Fruit fly (Drosophila melanogaster) ovary, adult (tissue): ENCODE measurements around the gene CG5382.

Experiments
- CG17801 ChIP-seq: fragments of 200-800 bp; optimal IDR thresholded peaks from 2 replicates; lab custom pipeline; 2019; ENCODE audit warnings: missing biosample characterization, mild to moderate bottlenecking, missing genetic modification characterization, moderate library complexity; ENCODE audit not compliant: partially characterized antibody

CG5382 gene

dm6 chr3R:22381077-22381476 lies 15.3 kb upstream of the CG5382 start, which contains the start of gene CG43342:
Gene CG43342 (plus strand): TSS chr3R:22381340.
- no peak for TF ChIP-seq CG17801 (GFP tag; lab: Kevin White, UChicago)

- TF ChIP-seq CG17801 (GFP tag; lab: Kevin White, UChicago), result no peak
Observed at dm6 chr3R:22379942-22380341, 14.2 kb upstream of the CG5382 start, which contains the start of gene CG34149. Gene CG34149 (plus strand): TSS chr3R:22380128.

DNA sequence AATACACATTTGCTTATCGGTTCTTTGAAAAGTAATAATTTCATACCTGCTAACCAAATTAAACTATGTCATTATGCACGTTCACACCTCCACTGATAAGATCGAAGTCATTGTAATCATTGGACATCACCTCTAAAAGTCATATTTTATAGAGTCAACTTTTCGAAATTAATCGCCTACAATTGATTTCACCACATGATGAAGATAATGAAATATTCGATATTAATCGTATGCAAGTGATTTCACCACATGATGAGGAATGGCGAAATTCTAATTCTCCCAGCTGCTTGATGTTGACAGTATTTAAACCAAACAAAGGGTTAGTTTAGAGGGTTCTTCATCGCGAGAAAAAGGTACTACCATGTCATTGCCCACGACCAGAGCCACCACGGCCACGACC lies 9.9 kb upstream of the CG5382 start, which contains the start of gene CG18596:
TSS of gene CG18596 (plus strand) at position 250 of the 400 bp plus-strand sequence.
- TF ChIP-seq CG17801 (GFP tag; lab: Kevin White, UChicago), result peak; percentile 44

DNA sequence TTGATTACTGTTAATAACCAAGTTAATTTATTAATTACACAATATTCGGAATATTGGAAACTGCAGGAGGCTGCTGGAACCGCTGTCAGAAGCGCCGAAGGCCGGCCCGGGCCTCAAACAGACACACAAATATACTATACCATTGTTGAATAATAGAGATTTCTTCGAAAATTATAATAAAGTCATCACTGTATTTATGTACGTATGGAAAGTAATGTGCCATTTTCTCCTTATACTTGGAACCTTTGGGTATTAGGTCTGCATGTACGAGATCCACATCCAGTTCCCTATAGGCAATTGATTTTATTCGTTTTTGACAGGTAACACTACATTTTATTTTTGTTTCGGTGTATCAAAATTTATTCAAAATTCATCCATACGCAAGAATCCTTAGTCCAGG lies 6.8 kb upstream of the CG5382 start, which contains the start of gene CG7069:
TSS of gene CG7069 (plus strand) at position 301 of the 400 bp plus-strand sequence.
- no peak for TF ChIP-seq CG17801 (GFP tag; lab: Kevin White, UChicago)

DNA sequence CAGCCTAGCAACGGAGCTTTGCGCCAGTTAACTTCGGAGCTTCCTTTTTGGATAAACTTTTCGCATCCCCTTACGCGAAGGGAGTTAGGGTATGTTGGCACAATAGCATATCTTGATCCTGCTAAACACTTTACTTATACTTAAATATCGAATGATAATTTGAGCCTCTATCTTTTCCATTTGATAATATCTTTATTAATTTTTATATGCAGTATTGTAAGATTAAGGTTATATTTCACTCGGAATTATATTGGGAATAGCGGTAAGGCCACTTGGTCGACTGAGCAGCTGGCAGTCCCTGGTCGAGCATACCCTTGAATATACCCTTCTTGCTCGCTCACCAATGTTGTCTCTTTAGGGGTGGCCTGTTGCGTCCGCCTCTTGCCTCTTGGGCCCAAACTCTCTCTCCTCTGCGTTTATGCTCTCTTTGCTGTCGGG lies 3.0 kb upstream of the CG5382 start:
- TF ChIP-seq CG17801 (GFP tag; lab: Kevin White, UChicago), result no peak

DNA sequence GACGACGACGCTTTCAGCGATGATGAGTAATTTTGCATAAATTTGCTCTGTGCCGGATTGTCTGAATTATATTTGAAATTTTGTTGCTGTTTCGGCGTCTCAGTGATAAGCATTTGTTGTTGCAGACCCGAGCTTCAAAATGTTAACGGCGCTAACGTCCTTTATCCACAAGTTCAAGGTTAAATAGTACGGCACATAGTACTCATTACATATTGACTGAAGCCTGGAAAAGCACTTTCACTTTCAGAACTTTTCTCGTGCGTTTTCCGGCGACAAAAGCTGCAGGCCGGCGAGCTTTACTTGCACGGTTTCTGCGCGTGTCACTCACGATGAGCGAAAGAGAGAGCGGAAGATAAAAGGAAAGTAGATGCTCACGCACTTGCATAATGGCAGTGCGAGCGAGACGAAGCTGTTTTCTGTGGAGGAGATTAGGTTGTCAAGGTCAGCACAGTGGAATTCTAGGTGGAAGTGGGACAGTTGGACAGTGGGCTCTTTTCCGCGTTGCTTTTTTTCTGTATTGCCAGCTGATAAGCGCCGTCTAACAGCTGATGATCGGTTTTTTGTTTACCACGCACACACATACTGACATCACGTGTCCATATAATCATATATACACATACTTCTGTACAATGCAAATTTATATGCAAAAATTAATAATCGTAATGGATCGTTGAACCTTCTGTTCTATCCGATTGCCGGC lies 2.4 kb upstream of the CG5382 start:
- TF ChIP-seq CG17801 (GFP tag; lab: Kevin White, UChicago), result no peak

DNA sequence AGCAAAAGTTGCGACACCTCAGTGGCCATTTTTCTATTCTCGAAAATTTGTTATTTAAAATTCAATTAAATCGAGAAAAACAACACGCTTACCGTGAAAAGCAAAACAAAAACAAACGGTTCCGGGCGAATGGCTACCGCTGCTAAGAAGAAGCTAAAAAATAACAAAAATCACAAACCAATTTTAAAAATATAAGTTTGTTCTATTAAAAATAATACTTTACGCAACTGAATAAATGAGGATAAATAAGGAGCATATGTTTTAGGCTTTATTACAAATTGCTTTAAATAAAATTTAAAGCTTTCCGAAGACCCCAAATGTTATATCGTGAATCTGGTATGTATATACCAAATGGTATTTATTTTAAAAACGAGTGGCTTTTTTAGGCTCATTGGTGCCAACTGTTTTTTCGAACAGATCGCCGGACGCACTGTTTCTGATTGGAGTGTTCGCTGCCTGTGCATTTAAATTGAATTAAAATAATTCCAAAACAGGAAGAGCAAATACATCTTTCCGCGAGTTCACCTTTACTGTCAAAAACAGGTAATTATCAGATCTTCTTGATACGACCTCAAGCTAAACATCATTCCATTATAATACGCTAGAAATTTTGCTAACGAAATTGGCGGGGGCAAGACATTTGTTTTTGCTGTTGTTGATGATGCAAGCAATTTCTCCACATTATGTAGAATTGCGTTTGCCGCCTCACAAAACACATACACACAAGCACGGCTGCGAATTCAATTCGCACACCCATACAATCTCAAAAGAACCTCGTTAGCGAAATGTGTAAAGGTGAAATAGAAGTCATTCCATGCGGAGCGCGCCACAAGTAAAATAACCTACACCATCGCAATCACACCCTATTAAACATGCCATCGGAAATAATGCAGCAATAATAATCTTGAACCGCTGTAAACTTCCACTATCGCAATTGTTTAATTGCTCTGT lies 1.6 kb upstream of the CG5382 start, which contains the start of the genes Polr3F and PyK:
TSS of gene Polr3F (minus strand) at position 248 of the 951 bp plus-strand sequence.
TSS of gene PyK (plus strand) at position 411 of the 951 bp plus-strand sequence.
- TF ChIP-seq CG17801 (GFP tag; lab: Kevin White, UChicago), result peak; percentile 87

- TF ChIP-seq CG17801 (GFP tag; lab: Kevin White, UChicago), result peak; percentile 82
Observed at dm6 chr3R:22362218-22362907, 3.4 kb downstream of the CG5382 start, which contains the start of the genes JMJD6, CG7071 and Muted. Gene JMJD6 (minus strand): TSS chr3R:22362371. Gene CG7071 (plus strand): TSS chr3R:22362620. Gene Muted (plus strand): TSS chr3R:22362620.

dm6 chr3R:22358810-22359209 lies 7.0 kb downstream of the CG5382 start:
- no peak for TF ChIP-seq CG17801 (GFP tag; lab: Kevin White, UChicago)

DNA sequence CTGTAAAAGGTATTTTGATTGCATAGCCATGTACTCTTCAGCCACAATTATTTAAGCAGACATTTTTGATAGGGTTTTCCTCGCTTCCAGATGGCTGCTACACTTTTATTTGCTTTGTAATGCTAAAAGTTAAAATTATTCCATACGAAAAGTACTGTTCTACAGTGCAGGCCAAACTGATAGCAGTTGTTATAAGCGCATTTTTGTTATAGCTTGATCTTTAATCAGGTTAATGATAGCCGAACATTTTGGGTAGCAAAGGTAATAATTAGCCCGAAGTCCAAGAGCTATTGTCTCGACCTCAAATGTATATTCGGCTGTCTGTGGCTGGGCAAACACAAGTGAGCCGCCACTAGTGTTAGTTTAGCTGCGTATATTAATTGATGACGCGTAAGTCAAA lies 7.8 kb downstream of the CG5382 start:
- TF ChIP-seq CG17801 (GFP tag; lab: Kevin White, UChicago), result no peak

dm6 chr3R:22356464-22357410 lies 9.0 kb downstream of the CG5382 start, which contains the start of gene Sar1:
Gene Sar1 (plus strand): TSS chr3R:22356685.
- peak; percentile 14 for TF ChIP-seq CG17801 (GFP tag; lab: Kevin White, UChicago)

dm6 chr3R:22351396-22351795 lies 14.4 kb downstream of the CG5382 start, which contains the start of gene rdhB:
Gene rdhB (plus strand): TSS chr3R:22351696.
- TF ChIP-seq CG17801 (GFP tag; lab: Kevin White, UChicago), result no peak

- no peak for TF ChIP-seq CG17801 (GFP tag; lab: Kevin White, UChicago)
Observed at dm6 chr3R:22342708-22343107, 23.1 kb downstream of the CG5382 start.
